Worm (Caenorhabditis elegans) whole organism, L4 larva: ENCODE measurements around the gene F53F1.3.

Experiments used
- F26F4.8 ChIP-seq: fragments of 200-800 bp; sonication (Bioruptor generic); conservative IDR thresholded peaks from 2 replicates; pipeline ENCODE4 v1.3.6; 2022; ENCODE audit warnings: missing genetic modification characterization, missing compliant biosample characterization
- T26A8.4 ChIP-seq: fragments of 200-800 bp; sonication (Bioruptor generic); IDR thresholded peaks from 2 replicates; pipeline ENCODE4 v1.3.6; 2022; ENCODE audit warnings: missing genetic modification characterization, missing compliant biosample characterization
- ZK546.5 ChIP-seq, 2 experiments: sonication (generic microtip); optimal IDR thresholded peaks; 2 replicates each; lab custom pipeline; 2017; ENCODE audit warnings: missing biosample characterization in 2 of 2, missing genetic modification characterization in 2 of 2
- aha-1 ChIP-seq: fragments of 150-350 bp; peaks from one replicate; lab custom pipeline; 2014; ENCODE audit warnings: missing biosample characterization, missing genetic modification characterization
- ama-1 ChIP-seq: fragments of 150-350 bp; optimal IDR thresholded peaks from 2 replicates; lab custom pipeline; 2014; ENCODE audit warnings: inconsistent platforms, mixed read lengths
- arid-1 ChIP-seq: fragments of 200-800 bp; sonication (Bioruptor generic); conservative IDR thresholded peaks from 2 replicates; pipeline ENCODE4 v1.3.6; 2022; ENCODE audit warnings: missing genetic modification reagents, missing genetic modification characterization, missing compliant biosample characterization
- ceh-28 ChIP-seq: fragments of 150-350 bp; optimal IDR thresholded peaks from 2 replicates; lab custom pipeline; 2014; ENCODE audit warnings: missing biosample characterization, missing genetic modification reagents, missing genetic modification characterization
- ceh-44 ChIP-seq: fragments of 200-800 bp; sonication (Bioruptor generic); IDR thresholded peaks from 2 replicates; pipeline ENCODE4 v1.3.6; 2022; ENCODE audit warnings: missing genetic modification reagents, missing genetic modification characterization, missing compliant biosample characterization
- ctbp-1 ChIP-seq: fragments of 200-800 bp; sonication (Bioruptor generic); IDR thresholded peaks from 2 replicates; pipeline ENCODE4 v1.3.6; 2022; ENCODE audit warnings: missing genetic modification reagents, missing genetic modification characterization, missing compliant biosample characterization
- daf-19 ChIP-seq: fragments of 200-800 bp; sonication (Bioruptor generic); conservative IDR thresholded peaks from 2 replicates; pipeline ENCODE4 v1.3.6; 2022; ENCODE audit warnings: missing genetic modification characterization, missing compliant biosample characterization
- dmd-8 ChIP-seq: fragments of 200-800 bp; sonication (Bioruptor generic); IDR thresholded peaks from 2 replicates; pipeline ENCODE4 v1.3.6; 2022; ENCODE audit warnings: missing genetic modification characterization, missing compliant biosample characterization
- duxl-1 ChIP-seq: sonication (generic microtip); optimal IDR thresholded peaks from 2 replicates; lab custom pipeline; 2016; ENCODE audit warnings: mild to moderate bottlenecking, missing genetic modification characterization, moderate library complexity, missing compliant biosample characterization; ENCODE audit not compliant: poor library complexity
- dve-1 ChIP-seq: sonication (generic microtip); optimal IDR thresholded peaks from 2 replicates; lab custom pipeline; 2017; ENCODE audit warnings: antibody characterized with exemption, mild to moderate bottlenecking, missing genetic modification characterization, missing compliant biosample characterization; ENCODE audit not compliant: insufficient read depth
- egl-43 ChIP-seq: fragments of 200-800 bp; sonication (Bioruptor generic); IDR thresholded peaks from 2 replicates; pipeline ENCODE4 v1.3.6; 2022; ENCODE audit warnings: missing genetic modification reagents, missing genetic modification characterization, missing compliant biosample characterization
- hlh-11 ChIP-seq: fragments of 200-800 bp; sonication (Bioruptor generic); optimal IDR thresholded peaks from 2 replicates; lab custom pipeline; 2018; ENCODE audit warnings: mild to moderate bottlenecking, missing genetic modification characterization, missing compliant biosample characterization
- jun-1 ChIP-seq: fragments of 150-350 bp; optimal IDR thresholded peaks from 2 replicates; lab custom pipeline; 2014; ENCODE audit warnings: missing biosample characterization, missing genetic modification reagents, missing genetic modification characterization
- lin-1 ChIP-seq: fragments of 200-800 bp; sonication (Bioruptor generic); IDR thresholded peaks from 2 replicates; pipeline ENCODE4 v1.3.6; 2022; ENCODE audit warnings: missing genetic modification reagents, missing genetic modification characterization, missing compliant biosample characterization
- lin-13 ChIP-seq: fragments of 150-350 bp; optimal IDR thresholded peaks from 2 replicates; lab custom pipeline; 2014; ENCODE audit warnings: missing biosample characterization, missing genetic modification reagents, missing genetic modification characterization
- lin-15B ChIP-seq: fragments of 150-350 bp; sonication (generic microtip); optimal IDR thresholded peaks from 3 replicates; lab custom pipeline; 2014; ENCODE audit warnings: missing biosample characterization, missing genetic modification characterization
- lin-38 ChIP-seq: fragments of 200-800 bp; sonication (Bioruptor generic); IDR thresholded peaks from 2 replicates; pipeline ENCODE4 v1.3.6; 2022; ENCODE audit warnings: missing genetic modification reagents, missing genetic modification characterization, missing compliant biosample characterization
- lir-3 ChIP-seq: sonication (generic microtip); optimal IDR thresholded peaks from 2 replicates; lab custom pipeline; 2016; ENCODE audit warnings: mild to moderate bottlenecking, missing genetic modification characterization, missing compliant biosample characterization
- madf-5 ChIP-seq, 2 experiments: fragments of 200-800 bp; sonication (Bioruptor generic); IDR thresholded peaks; 2 replicates each; pipeline ENCODE4 v1.3.6; 2022; ENCODE audit warnings: missing compliant biosample characterization in 2 of 2, missing genetic modification characterization in 2 of 2
- mep-1 ChIP-seq: fragments of 150-350 bp; sonication (generic microtip); optimal IDR thresholded peaks from 3 replicates; lab custom pipeline; 2014; ENCODE audit warnings: missing biosample characterization, missing genetic modification characterization
- mxl-3 ChIP-seq: fragments of 200-800 bp; sonication (Bioruptor generic); optimal IDR thresholded peaks from 2 replicates; lab custom pipeline; 2018; ENCODE audit warnings: mild to moderate bottlenecking, missing genetic modification characterization, missing compliant biosample characterization
- nhr-11 ChIP-seq: fragments of 150-350 bp; optimal IDR thresholded peaks from 2 replicates; lab custom pipeline; 2014; ENCODE audit warnings: missing biosample characterization, missing genetic modification characterization
- nhr-111 ChIP-seq: fragments of 200-800 bp; sonication (Bioruptor generic); optimal IDR thresholded peaks from 2 replicates; lab custom pipeline; 2018; ENCODE audit warnings: mild to moderate bottlenecking, missing genetic modification characterization, missing compliant biosample characterization
- nhr-25 ChIP-seq: sonication (generic microtip); optimal IDR thresholded peaks from 2 replicates; lab custom pipeline; 2017; ENCODE audit warnings: missing genetic modification characterization, mild to moderate bottlenecking, missing compliant biosample characterization, antibody characterized with exemption, moderate library complexity, borderline replicate concordance; ENCODE audit not compliant: insufficient read depth
- nhr-41 ChIP-seq: fragments of 200-800 bp; sonication (Bioruptor generic); IDR thresholded peaks from 2 replicates; pipeline ENCODE4 v1.3.6; 2022; ENCODE audit warnings: missing genetic modification reagents, missing genetic modification characterization, missing compliant biosample characterization
- nhr-48 ChIP-seq: sonication (generic microtip); optimal IDR thresholded peaks from 2 replicates; lab custom pipeline; 2016; ENCODE audit warnings: mild to moderate bottlenecking, missing genetic modification characterization, missing compliant biosample characterization
- nhr-6 ChIP-seq: fragments of 150-350 bp; optimal IDR thresholded peaks from 2 replicates; lab custom pipeline; 2014; ENCODE audit warnings: missing biosample characterization, missing genetic modification characterization
- nhr-77 ChIP-seq: fragments of 150-350 bp; optimal IDR thresholded peaks from 2 replicates; lab custom pipeline; 2014; ENCODE audit warnings: missing biosample characterization, missing genetic modification characterization
- saeg-2 ChIP-seq: fragments of 200-800 bp; sonication (Bioruptor generic); IDR thresholded peaks from 2 replicates; pipeline ENCODE4 v1.3.6; 2022; ENCODE audit warnings: missing genetic modification reagents, missing genetic modification characterization, missing compliant biosample characterization
- set-16 ChIP-seq: fragments of 200-800 bp; sonication (Bioruptor generic); IDR thresholded peaks from 2 replicates; pipeline ENCODE4 v1.3.6; 2022; ENCODE audit warnings: missing genetic modification reagents, missing genetic modification characterization, missing compliant biosample characterization
- snpc-1.2 ChIP-seq: fragments of 200-800 bp; sonication (Bioruptor generic); IDR thresholded peaks from 2 replicates; pipeline ENCODE4 v1.3.6; 2022; ENCODE audit warnings: missing genetic modification reagents, missing genetic modification characterization, missing compliant biosample characterization
- spr-1 ChIP-seq: sonication (generic microtip); optimal IDR thresholded peaks from 2 replicates; lab custom pipeline; 2016; ENCODE audit warnings: mild to moderate bottlenecking, missing genetic modification characterization, missing compliant biosample characterization
- spr-3 ChIP-seq: fragments of 200-800 bp; sonication (Bioruptor generic); optimal IDR thresholded peaks from 2 replicates; lab custom pipeline; 2018; ENCODE audit warnings: mild to moderate bottlenecking, missing genetic modification characterization, missing compliant biosample characterization
- tag-97 ChIP-seq: fragments of 200-800 bp; sonication (Bioruptor generic); IDR thresholded peaks from 2 replicates; pipeline ENCODE4 v1.3.6; 2022; ENCODE audit warnings: missing genetic modification characterization, missing compliant biosample characterization
- unc-62 ChIP-seq, 3 experiments: fragments of 150-350 bp in 1 of 3; sonication (generic microtip); optimal IDR thresholded peaks in 2 of 3; peaks in 1 of 3; 1 replicate in 1 of 3; 2 replicates in 2 of 3; lab custom pipeline; 2014 to 2017; ENCODE audit warnings: missing biosample characterization in 3 of 3, missing genetic modification characterization in 3 of 3, missing genetic modification reagents in 3 of 3, missing genotype in 1 of 3
- vab-7 ChIP-seq: fragments of 200-800 bp; sonication (Bioruptor generic); IDR thresholded peaks from 2 replicates; pipeline ENCODE4 v1.3.6; 2022; ENCODE audit warnings: missing genetic modification reagents, missing genetic modification characterization, missing compliant biosample characterization
- zfp-3 ChIP-seq: fragments of 200-800 bp; sonication (Bioruptor generic); conservative IDR thresholded peaks from 2 replicates; pipeline ENCODE4 v1.3.6; 2022; ENCODE audit warnings: missing genetic modification reagents, missing genetic modification characterization, missing compliant biosample characterization
- zip-11 ChIP-seq: fragments of 200-800 bp; sonication (Bioruptor generic); IDR thresholded peaks from 2 replicates; pipeline ENCODE4 v1.3.6; 2022; ENCODE audit warnings: missing genetic modification characterization, missing compliant biosample characterization
- ztf-7 ChIP-seq: fragments of 150-350 bp; optimal IDR thresholded peaks from 2 replicates; lab custom pipeline; 2014; ENCODE audit warnings: missing biosample characterization, missing genetic modification characterization

F53F1.3 gene

DNA sequence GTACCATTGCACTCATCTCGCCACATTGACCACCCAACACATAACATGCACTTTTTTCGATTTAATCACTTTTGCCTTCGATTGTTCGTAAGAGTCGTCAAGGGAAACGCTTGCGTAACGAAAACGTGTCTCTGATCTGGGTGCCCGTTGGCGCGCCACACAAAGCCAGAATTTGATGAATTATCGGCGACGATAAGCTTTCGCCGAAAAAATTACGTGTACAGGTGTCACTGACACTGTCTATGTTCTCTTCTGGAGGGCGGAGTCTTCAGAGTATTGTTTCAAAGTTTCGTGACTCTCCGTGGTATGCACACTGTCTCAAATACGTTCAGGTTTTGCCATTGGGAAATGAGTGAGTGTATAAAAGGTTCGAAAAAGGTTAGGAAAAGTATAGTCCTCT lies 2.6 kb downstream of the F53F1.3 start, which contains the start of gene F53F1.4:
Gene F53F1.4, plus strand, starts transcription at position 390 of the 400 bp plus-strand sequence.
- TF ChIP-seq mxl-3 (GFP tag; lab: Kevin White, UChicago) = peak; percentile 74
- TF ChIP-seq nhr-48 = peak; percentile 40
- TF ChIP-seq hlh-11 = peak; percentile 19
- no peak for TF ChIP-seq ceh-28

- TF ChIP-seq nhr-77 (tag; lab: Kevin White, UChicago) (no peak), ceh-44 (no peak), snpc-1.2 (0 out of 2 replicates have a peak, but pooled peaks have one; percentile 13), ama-1 (lab: Kevin White, UChicago) (peak; percentile 35), vab-7 (no peak), spr-3 (GFP tag; lab: Kevin White, UChicago) (no peak), ztf-7 (no peak), madf-5 (GFP tag; IDR thresholded peaks at IDR 0.05; lab: Robert Waterston, UW) (no peak), aha-1 (tag; lab: Kevin White, UChicago) (no peak), dmd-8 (GFP tag; lab: Robert Waterston, UW) (no peak), mxl-3 (GFP tag; lab: Kevin White, UChicago) (peak; percentile 2), lin-15B (tag; lab: Kevin White, UChicago) (no peak), lin-38 (GFP tag; lab: Robert Waterston, UW) (peak; percentile 12; the same call in 1 of the 2 replicates), lir-3 (no peak), ZK546.5 (tag; optimal IDR thresholded peaks at IDR 0.05; lab: Kevin White, UChicago) (no peak), saeg-2 (GFP tag; lab: Robert Waterston, UW) (no peak), mep-1 (tag; lab: Kevin White, UChicago) (peak; percentile 17), zfp-3 (GFP tag; lab: Robert Waterston, UW) (no peak), nhr-25 (no peak), ctbp-1 (GFP tag; lab: Robert Waterston, UW) (0 out of 2 replicates have a peak, but pooled peaks have one; percentile 40), egl-43 (GFP tag; lab: Robert Waterston, UW) (peak; percentile 75; the same call in 1 of the 2 replicates), zip-11 (GFP tag; lab: Robert Waterston, UW) (no peak), tag-97 (GFP tag; lab: Robert Waterston, UW) (no peak), daf-19 (GFP tag; lab: Robert Waterston, UW) (no peak), duxl-1 (tag; lab: Kevin White, UChicago) (no peak), nhr-111 (GFP tag; lab: Kevin White, UChicago) (no peak), F26F4.8 (GFP tag; lab: Robert Waterston, UW) (no peak), T26A8.4 (GFP tag; lab: Robert Waterston, UW) (peak; percentile 47; the same call in 1 of the 2 replicates), lin-13 (GFP tag; lab: Kevin White, UChicago) (peak; percentile 38), spr-1 (tag; lab: Kevin White, UChicago) (peak; percentile 36), nhr-41 (GFP tag; lab: Robert Waterston, UW) (no peak), dve-1 (tag; lab: Kevin White, UChicago) (no peak), lin-1 (GFP tag; lab: Robert Waterston, UW) (no peak), unc-62 (GFP tag; optimal IDR thresholded peaks at IDR 0.05 in 1 of 2; lab: Kevin White, UChicago) (peak in 1 of 2 experiments; percentile 76), unc-62 (tag; optimal IDR thresholded peaks at IDR 0.05; lab: Kevin White, UChicago) (no peak), nhr-6 (tag; lab: Kevin White, UChicago) (peak; percentile 9), set-16 (GFP tag; lab: Robert Waterston, UW) (peak; percentile 97), nhr-11 (no peak), arid-1 (GFP tag; lab: Robert Waterston, UW) (no peak), jun-1 (tag; lab: Kevin White, UChicago) (no peak)
Measured at ce11 chrV:13411225-13411991, 3.4 kb downstream of the F53F1.3 start.
